Fruit fly (Drosophila melanogaster) whole organism, embryonic: ENCODE results near the gene RluA-1.

Experiments used
- CG10209 ChIP-seq: fragments of 200-800 bp; sonication (Bioruptor generic); optimal IDR thresholded peaks from 3 replicates; lab custom pipeline; 2017; ENCODE audit warnings: missing biosample characterization, mild to moderate bottlenecking, missing genetic modification characterization, missing genetic modification reagents
- CG12744 ChIP-seq: fragments of 200-800 bp; sonication (Bioruptor generic); optimal IDR thresholded peaks from 2 replicates; lab custom pipeline; 2016; ENCODE audit warnings: missing biosample characterization, missing genetic modification characterization
- CG14667 ChIP-seq: fragments of 200-800 bp; sonication (Bioruptor generic); IDR thresholded peaks from 2 replicates; pipeline ENCODE4 v1.3.6; 2022; ENCODE audit warnings: missing biosample characterization, missing genetic modification characterization
- CG4730 ChIP-seq: fragments of 200-800 bp; sonication (Bioruptor generic); IDR thresholded peaks from 2 replicates; pipeline ENCODE4 v1.3.6; 2022; ENCODE audit warnings: missing biosample characterization, missing genetic modification characterization
- CG8089 ChIP-seq: fragments of 200-800 bp; sonication (Bioruptor generic); optimal IDR thresholded peaks from 3 replicates; lab custom pipeline; 2016; ENCODE audit warnings: missing biosample characterization, missing genetic modification characterization
- CG8388 ChIP-seq: fragments of 200-800 bp; sonication (Bioruptor generic); optimal IDR thresholded peaks from 2 replicates; lab custom pipeline; 2019; ENCODE audit warnings: missing biosample characterization, mild to moderate bottlenecking, missing genetic modification characterization, moderate library complexity
- CG9437 ChIP-seq: fragments of 200-800 bp; sonication (Bioruptor generic); optimal IDR thresholded peaks from 2 replicates; lab custom pipeline; 2018; ENCODE audit warnings: missing biosample characterization, mild to moderate bottlenecking, missing genetic modification characterization
- Dp ChIP-seq: fragments of 200-800 bp; sonication (Bioruptor generic); optimal IDR thresholded peaks from 2 replicates; lab custom pipeline; 2018; ENCODE audit warnings: missing biosample characterization, mild to moderate bottlenecking, missing genetic modification characterization, moderate library complexity
- Lim3 ChIP-seq: fragments of 200-800 bp; sonication (Bioruptor generic); IDR thresholded peaks from 2 replicates; pipeline ENCODE4 v1.3.6; 2022; ENCODE audit warnings: missing biosample characterization, missing genetic modification characterization
- dm ChIP-seq: fragments of 200-800 bp; sonication (Bioruptor generic); optimal IDR thresholded peaks from 3 replicates; lab custom pipeline; 2016; ENCODE audit warnings: missing biosample characterization, missing genetic modification characterization
- ind ChIP-seq: fragments of 200-800 bp; sonication (Bioruptor generic); optimal IDR thresholded peaks from 3 replicates; lab custom pipeline; 2016; ENCODE audit warnings: missing biosample characterization, missing genetic modification characterization
- row ChIP-seq: fragments of 200-800 bp; sonication (Bioruptor generic); IDR thresholded peaks from 3 replicates; pipeline ENCODE4 v1.3.6; 2022; ENCODE audit warnings: missing biosample characterization, missing genetic modification characterization
- salm ChIP-seq: fragments of 200-800 bp; sonication (Bioruptor generic); optimal IDR thresholded peaks from 2 replicates; lab custom pipeline; 2018; ENCODE audit warnings: missing biosample characterization, mild to moderate bottlenecking, missing genetic modification characterization

dm6 chr2L:10510843-10511242 is 36.7 kb upstream of the RluA-1 start:
- TF ChIP-seq salm (tag; lab: Kevin White, UChicago) (no peak), CG12744 (GFP tag; lab: Kevin White, UChicago) (no peak), CG9437 (GFP tag; lab: Kevin White, UChicago) (no peak), dm (GFP tag; lab: Kevin White, UChicago) (no peak), CG8388 (GFP tag; lab: Kevin White, UChicago) (no peak), row (no peak), CG4730 (GFP tag; lab: Robert Waterston, UW) (no peak), ind (GFP tag; lab: Kevin White, UChicago) (no peak), Dp (GFP tag; lab: Kevin White, UChicago) (no peak), Lim3 (GFP tag; lab: Robert Waterston, UW) (no peak), CG14667 (GFP tag; lab: Robert Waterston, UW) (no peak), CG10209 (GFP tag; lab: Kevin White, UChicago) (no peak), CG8089 (GFP tag; lab: Kevin White, UChicago) (no peak)
